Worm (Caenorhabditis elegans) whole organism, L2 larva: ENCODE measurements around the gene F38H12.5.

Experiments
- F13H6.1 ChIP-seq: sonication (generic microtip); optimal IDR thresholded peaks from 2 replicates; lab custom pipeline; 2016; ENCODE audit warnings: missing genetic modification characterization, missing compliant biosample characterization
- R02D3.7 ChIP-seq: fragments of 150-350 bp; optimal IDR thresholded peaks from 2 replicates; lab custom pipeline; 2014; ENCODE audit warnings: missing biosample characterization, missing genetic modification characterization
- Y55F3AM.14 ChIP-seq: fragments of 200-800 bp; sonication (Bioruptor generic); optimal IDR thresholded peaks from 2 replicates; lab custom pipeline; 2018; ENCODE audit warnings: mild to moderate bottlenecking, missing genetic modification characterization, missing compliant biosample characterization
- ceh-16 ChIP-seq: fragments of 150-350 bp; optimal IDR thresholded peaks from 2 replicates; lab custom pipeline; 2014; ENCODE audit warnings: missing biosample characterization, missing genetic modification characterization
- egl-27 ChIP-seq: sonication (generic microtip); optimal IDR thresholded peaks from 3 replicates; lab custom pipeline; 2017; ENCODE audit warnings: missing biosample characterization, missing genetic modification reagents, missing genetic modification characterization
- elt-3 ChIP-seq: sonication (generic microtip); optimal IDR thresholded peaks from 2 replicates; lab custom pipeline; 2017; ENCODE audit warnings: missing biosample characterization, missing genetic modification characterization
- fos-1 ChIP-seq: fragments of 150-350 bp; optimal IDR thresholded peaks from 2 replicates; lab custom pipeline; 2014; ENCODE audit warnings: missing biosample characterization, missing genetic modification characterization
- lin-13 ChIP-seq: fragments of 150-350 bp; optimal IDR thresholded peaks from 2 replicates; lab custom pipeline; 2014; ENCODE audit warnings: missing biosample characterization, missing genetic modification reagents, missing genetic modification characterization
- mbf-1 ChIP-seq: sonication (generic microtip); optimal IDR thresholded peaks from 2 replicates; lab custom pipeline; 2017; ENCODE audit warnings: missing biosample characterization, missing genetic modification characterization
- nhr-12 ChIP-seq: fragments of 150-350 bp; optimal IDR thresholded peaks from 2 replicates; lab custom pipeline; 2014; ENCODE audit warnings: missing biosample characterization, missing genetic modification characterization
- nhr-237 ChIP-seq: fragments of 150-350 bp; optimal IDR thresholded peaks from 2 replicates; lab custom pipeline; 2014; ENCODE audit warnings: missing biosample characterization, missing genetic modification characterization
- nhr-6 ChIP-seq: fragments of 150-350 bp; optimal IDR thresholded peaks from 2 replicates; lab custom pipeline; 2014; ENCODE audit warnings: missing biosample characterization, missing genetic modification characterization
- peb-1 ChIP-seq: fragments of 150-350 bp; optimal IDR thresholded peaks from 2 replicates; lab custom pipeline; 2014; ENCODE audit warnings: missing biosample characterization, missing genetic modification characterization
- unc-62 ChIP-seq: fragments of 150-350 bp; optimal IDR thresholded peaks from 2 replicates; lab custom pipeline; 2014; ENCODE audit warnings: missing biosample characterization, missing genetic modification reagents, missing genetic modification characterization

ce11 chrV:4055025-4055424, 27.8 kb downstream of the F38H12.5 start, which contains the start of gene djr-1.2:
- TF ChIP-seq lin-13 (GFP tag; lab: Kevin White, UChicago), result no peak
- no peak for TF ChIP-seq fos-1 (tag; lab: Kevin White, UChicago)
- no peak for TF ChIP-seq ceh-16 (tag; lab: Kevin White, UChicago)
- no peak for TF ChIP-seq nhr-12 (tag; lab: Kevin White, UChicago)
- no peak for TF ChIP-seq F13H6.1 (tag; lab: Kevin White, UChicago)
- TF ChIP-seq unc-62 (GFP tag; lab: Kevin White, UChicago), result no peak
- TF ChIP-seq mbf-1 (tag; lab: Kevin White, UChicago), result no peak
- no peak for TF ChIP-seq nhr-237 (tag; lab: Kevin White, UChicago)
- no peak for TF ChIP-seq R02D3.7
- TF ChIP-seq elt-3 (tag; lab: Kevin White, UChicago), result no peak
- TF ChIP-seq peb-1 (tag; lab: Kevin White, UChicago), result no peak
- no peak for TF ChIP-seq egl-27 (tag; lab: Kevin White, UChicago)
- no peak for TF ChIP-seq Y55F3AM.14 (GFP tag; lab: Kevin White, UChicago)
- TF ChIP-seq nhr-6 (tag; lab: Kevin White, UChicago), result no peak
